Worm (Caenorhabditis elegans) whole organism, L4 larva: ENCODE measurements around the gene ZC262.2.

Experiments
- D1046.2 ChIP-seq: fragments of 200-800 bp; sonication (Bioruptor generic); IDR thresholded peaks from 2 replicates; pipeline ENCODE4 v1.3.6; 2022; ENCODE audit warnings: missing genetic modification characterization, missing compliant biosample characterization
- F26F4.8 ChIP-seq: fragments of 200-800 bp; sonication (Bioruptor generic); conservative IDR thresholded peaks from 2 replicates; pipeline ENCODE4 v1.3.6; 2022; ENCODE audit warnings: missing genetic modification characterization, missing compliant biosample characterization
- T20F7.1 ChIP-seq: fragments of 200-800 bp; sonication (Bioruptor generic); optimal IDR thresholded peaks from 2 replicates; lab custom pipeline; 2018; ENCODE audit warnings: mild to moderate bottlenecking, missing genetic modification characterization, missing compliant biosample characterization
- Y105C5A.15 ChIP-seq: fragments of 200-800 bp; sonication (Bioruptor generic); IDR thresholded peaks from 2 replicates; pipeline ENCODE4 v1.3.6; 2022; ENCODE audit warnings: missing genetic modification characterization, missing compliant biosample characterization
- Y48G9A.11 ChIP-seq: fragments of 200-800 bp; sonication (Bioruptor generic); IDR thresholded peaks from 2 replicates; pipeline ENCODE4 v1.3.6; 2022; ENCODE audit warnings: missing genetic modification reagents, missing genetic modification characterization, missing compliant biosample characterization
- Y5F2A.4 ChIP-seq: fragments of 200-800 bp; sonication (Bioruptor generic); optimal IDR thresholded peaks from 2 replicates; lab custom pipeline; 2018; ENCODE audit warnings: mild to moderate bottlenecking, missing genetic modification characterization, missing compliant biosample characterization
- Y75B8A.6 ChIP-seq: fragments of 200-800 bp; sonication (Bioruptor generic); IDR thresholded peaks from 2 replicates; pipeline ENCODE4 v1.3.6; 2022; ENCODE audit warnings: missing genetic modification reagents, missing genetic modification characterization, missing compliant biosample characterization
- ceh-28 ChIP-seq: fragments of 150-350 bp; optimal IDR thresholded peaks from 2 replicates; lab custom pipeline; 2014; ENCODE audit warnings: missing biosample characterization, missing genetic modification reagents, missing genetic modification characterization
- ceh-32 ChIP-seq: sonication (generic microtip); optimal IDR thresholded peaks from 2 replicates; lab custom pipeline; 2016; ENCODE audit warnings: mild to moderate bottlenecking, missing genetic modification characterization, missing compliant biosample characterization; ENCODE audit not compliant: poor library complexity
- ceh-62 ChIP-seq: sonication (generic microtip); optimal IDR thresholded peaks from 2 replicates; lab custom pipeline; 2017; ENCODE audit warnings: missing biosample characterization, missing genetic modification characterization
- ceh-82 ChIP-seq: sonication (generic microtip); optimal IDR thresholded peaks from 2 replicates; lab custom pipeline; 2017; ENCODE audit warnings: missing biosample characterization, missing genetic modification characterization
- cey-2 ChIP-seq: sonication (generic microtip); optimal IDR thresholded peaks from 3 replicates; lab custom pipeline; 2017; ENCODE audit warnings: missing genetic modification characterization, mild to moderate bottlenecking, missing compliant biosample characterization, antibody characterized with exemption, borderline replicate concordance; ENCODE audit not compliant: insufficient read depth
- daf-12 ChIP-seq: fragments of 150-350 bp; optimal IDR thresholded peaks from 2 replicates; lab custom pipeline; 2014; ENCODE audit warnings: missing biosample characterization, missing genetic modification reagents, missing genetic modification characterization
- daf-16 ChIP-seq, 3 experiments: sonication (generic microtip); optimal IDR thresholded peaks; 2 replicates each; lab custom pipeline; 2016 to 2017; ENCODE audit warnings: missing genetic modification characterization in 3 of 3, missing genetic modification reagents in 3 of 3, mild to moderate bottlenecking in 2 of 3, missing compliant biosample characterization in 2 of 3, missing biosample characterization in 1 of 3, moderate library complexity in 1 of 3
- dmd-8 ChIP-seq: fragments of 200-800 bp; sonication (Bioruptor generic); IDR thresholded peaks from 2 replicates; pipeline ENCODE4 v1.3.6; 2022; ENCODE audit warnings: missing genetic modification characterization, missing compliant biosample characterization
- dmd-9 ChIP-seq: fragments of 200-800 bp; sonication (Bioruptor generic); IDR thresholded peaks from 2 replicates; pipeline ENCODE4 v1.3.6; 2022; ENCODE audit warnings: missing genetic modification reagents, missing genetic modification characterization, missing compliant biosample characterization
- duxl-1 ChIP-seq: sonication (generic microtip); optimal IDR thresholded peaks from 2 replicates; lab custom pipeline; 2016; ENCODE audit warnings: mild to moderate bottlenecking, missing genetic modification characterization, moderate library complexity, missing compliant biosample characterization; ENCODE audit not compliant: poor library complexity
- dve-1 ChIP-seq: sonication (generic microtip); optimal IDR thresholded peaks from 2 replicates; lab custom pipeline; 2017; ENCODE audit warnings: antibody characterized with exemption, mild to moderate bottlenecking, missing genetic modification characterization, missing compliant biosample characterization; ENCODE audit not compliant: insufficient read depth
- fos-1 ChIP-seq: fragments of 150-350 bp; optimal IDR thresholded peaks from 2 replicates; lab custom pipeline; 2014; ENCODE audit warnings: missing biosample characterization, missing genetic modification characterization
- gei-8 ChIP-seq: fragments of 200-800 bp; sonication (Bioruptor generic); optimal IDR thresholded peaks from 2 replicates; lab custom pipeline; 2018; ENCODE audit warnings: mild to moderate bottlenecking, missing genetic modification characterization, missing compliant biosample characterization
- hif-1 ChIP-seq, 2 experiments: sonication (generic microtip); optimal IDR thresholded peaks; 2 replicates each; lab custom pipeline; 2016 to 2017; ENCODE audit warnings: missing compliant biosample characterization in 2 of 2, missing genetic modification characterization in 2 of 2, missing genetic modification reagents in 2 of 2, missing genotype in 2 of 2, mild to moderate bottlenecking in 1 of 2
- hlh-30 ChIP-seq: sonication (generic microtip); optimal IDR thresholded peaks from 2 replicates; lab custom pipeline; 2017; ENCODE audit warnings: antibody characterized with exemption, mild to moderate bottlenecking, missing genetic modification characterization, missing compliant biosample characterization; ENCODE audit not compliant: insufficient read depth
- lin-13 ChIP-seq: fragments of 150-350 bp; optimal IDR thresholded peaks from 2 replicates; lab custom pipeline; 2014; ENCODE audit warnings: missing biosample characterization, missing genetic modification reagents, missing genetic modification characterization
- lin-38 ChIP-seq: fragments of 200-800 bp; sonication (Bioruptor generic); IDR thresholded peaks from 2 replicates; pipeline ENCODE4 v1.3.6; 2022; ENCODE audit warnings: missing genetic modification reagents, missing genetic modification characterization, missing compliant biosample characterization
- lsy-2 ChIP-seq, 2 experiments: fragments of 150-350 bp in 1 of 2; sonication (generic microtip) in 1 of 2; optimal IDR thresholded peaks; 2 replicates each; lab custom pipeline; 2014 to 2017; ENCODE audit warnings: missing biosample characterization in 2 of 2, missing genetic modification characterization in 2 of 2
- madf-9 ChIP-seq: fragments of 200-800 bp; sonication (Bioruptor generic); conservative IDR thresholded peaks from 2 replicates; pipeline ENCODE4 v1.3.6; 2022; ENCODE audit warnings: missing genetic modification reagents, missing genetic modification characterization, missing compliant biosample characterization
- mes-2 ChIP-seq: sonication (generic microtip); optimal IDR thresholded peaks from 2 replicates; lab custom pipeline; 2016; ENCODE audit warnings: missing genotype, mild to moderate bottlenecking, missing genetic modification characterization, missing compliant biosample characterization; ENCODE audit not compliant: poor library complexity, severe bottlenecking
- mxl-2 ChIP-seq: fragments of 200-800 bp; sonication (Bioruptor generic); conservative IDR thresholded peaks from 2 replicates; pipeline ENCODE4 v1.3.6; 2022; ENCODE audit warnings: missing genetic modification reagents, missing genetic modification characterization, missing compliant biosample characterization
- mxl-3 ChIP-seq: fragments of 200-800 bp; sonication (Bioruptor generic); optimal IDR thresholded peaks from 2 replicates; lab custom pipeline; 2018; ENCODE audit warnings: mild to moderate bottlenecking, missing genetic modification characterization, missing compliant biosample characterization
- nhr-10 ChIP-seq: fragments of 150-350 bp; optimal IDR thresholded peaks from 2 replicates; lab custom pipeline; 2014; ENCODE audit warnings: missing biosample characterization, missing genetic modification characterization
- nhr-237 ChIP-seq: sonication (generic microtip); optimal IDR thresholded peaks from 2 replicates; lab custom pipeline; 2017; ENCODE audit warnings: missing biosample characterization, missing genetic modification characterization
- pqm-1 ChIP-seq: sonication (generic microtip); optimal IDR thresholded peaks from 2 replicates; lab custom pipeline; 2017; ENCODE audit warnings: missing biosample characterization, missing genetic modification characterization
- sdz-12 ChIP-seq: fragments of 200-800 bp; sonication (Bioruptor generic); optimal IDR thresholded peaks from 2 replicates; lab custom pipeline; 2018; ENCODE audit warnings: mild to moderate bottlenecking, missing genetic modification characterization, missing compliant biosample characterization
- set-16 ChIP-seq: fragments of 200-800 bp; sonication (Bioruptor generic); IDR thresholded peaks from 2 replicates; pipeline ENCODE4 v1.3.6; 2022; ENCODE audit warnings: missing genetic modification reagents, missing genetic modification characterization, missing compliant biosample characterization
- skn-1 ChIP-seq: fragments of 150-350 bp; optimal IDR thresholded peaks from 2 replicates; lab custom pipeline; 2014; ENCODE audit warnings: missing biosample characterization, missing genetic modification characterization
- snpc-1.2 ChIP-seq: fragments of 200-800 bp; sonication (Bioruptor generic); IDR thresholded peaks from 2 replicates; pipeline ENCODE4 v1.3.6; 2022; ENCODE audit warnings: missing genetic modification reagents, missing genetic modification characterization, missing compliant biosample characterization
- tag-97 ChIP-seq: fragments of 200-800 bp; sonication (Bioruptor generic); IDR thresholded peaks from 2 replicates; pipeline ENCODE4 v1.3.6; 2022; ENCODE audit warnings: missing genetic modification characterization, missing compliant biosample characterization
- unc-62 ChIP-seq, 3 experiments: fragments of 150-350 bp in 1 of 3; sonication (generic microtip); optimal IDR thresholded peaks in 2 of 3; peaks in 1 of 3; 1 replicate in 1 of 3; 2 replicates in 2 of 3; lab custom pipeline; 2014 to 2017; ENCODE audit warnings: missing biosample characterization in 3 of 3, missing genetic modification characterization in 3 of 3, missing genetic modification reagents in 3 of 3, missing genotype in 1 of 3
- vab-7 ChIP-seq: fragments of 200-800 bp; sonication (Bioruptor generic); IDR thresholded peaks from 2 replicates; pipeline ENCODE4 v1.3.6; 2022; ENCODE audit warnings: missing genetic modification reagents, missing genetic modification characterization, missing compliant biosample characterization
- zag-1 ChIP-seq: fragments of 150-350 bp; optimal IDR thresholded peaks from 2 replicates; lab custom pipeline; 2014; ENCODE audit warnings: missing biosample characterization, missing genetic modification characterization
- zip-11 ChIP-seq: fragments of 200-800 bp; sonication (Bioruptor generic); IDR thresholded peaks from 2 replicates; pipeline ENCODE4 v1.3.6; 2022; ENCODE audit warnings: missing genetic modification characterization, missing compliant biosample characterization
- zip-2 ChIP-seq: fragments of 150-350 bp; optimal IDR thresholded peaks from 2 replicates; lab custom pipeline; 2014; ENCODE audit warnings: missing biosample characterization, missing genetic modification characterization
- ztf-7 ChIP-seq: fragments of 150-350 bp; optimal IDR thresholded peaks from 2 replicates; lab custom pipeline; 2014; ENCODE audit warnings: missing biosample characterization, missing genetic modification characterization

Gene ZC262.2

DNA sequence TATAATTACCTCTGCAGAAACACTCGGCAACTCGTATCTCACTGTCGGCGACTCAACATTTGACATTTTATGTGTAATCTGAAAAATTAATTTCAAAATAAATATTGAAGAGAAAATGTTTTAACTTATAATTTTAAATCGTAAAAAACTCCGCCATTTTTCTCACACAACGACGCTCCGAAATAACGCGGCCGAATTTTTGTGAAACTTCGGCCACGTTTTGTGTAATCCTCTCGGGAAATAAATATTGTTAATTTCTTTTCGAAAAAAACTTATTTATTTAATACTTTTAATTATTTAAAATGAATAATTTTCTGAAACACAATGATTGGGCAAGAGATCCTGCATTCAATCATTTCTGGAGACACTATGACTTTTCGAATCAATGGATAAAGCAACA lies 24.5 kb upstream of the ZC262.2 start, which contains the start of the genes F10E9.7 and F10E9.5 (continued):
- TF ChIP-seq Y75B8A.6 (GFP tag; lab: Robert Waterston, UW) (no peak), Y48G9A.11 (GFP tag; lab: Robert Waterston, UW) (peak; percentile 99), zip-11 (GFP tag; lab: Robert Waterston, UW) (no peak), tag-97 (GFP tag; lab: Robert Waterston, UW) (0 out of 2 replicates have a peak, but pooled peaks have one; percentile 10), ceh-82 (tag; lab: Kevin White, UChicago) (no peak), ceh-62 (tag; lab: Kevin White, UChicago) (no peak), dve-1 (peak; percentile 86), zag-1 (tag; lab: Kevin White, UChicago) (no peak), fos-1 (tag; lab: Kevin White, UChicago) (no peak), zip-2 (tag; lab: Kevin White, UChicago) (no peak), nhr-10 (no peak), snpc-1.2 (GFP tag; lab: Robert Waterston, UW) (no peak)
- TF ChIP-seq, all 104 proteins: peak for 47

DNA sequence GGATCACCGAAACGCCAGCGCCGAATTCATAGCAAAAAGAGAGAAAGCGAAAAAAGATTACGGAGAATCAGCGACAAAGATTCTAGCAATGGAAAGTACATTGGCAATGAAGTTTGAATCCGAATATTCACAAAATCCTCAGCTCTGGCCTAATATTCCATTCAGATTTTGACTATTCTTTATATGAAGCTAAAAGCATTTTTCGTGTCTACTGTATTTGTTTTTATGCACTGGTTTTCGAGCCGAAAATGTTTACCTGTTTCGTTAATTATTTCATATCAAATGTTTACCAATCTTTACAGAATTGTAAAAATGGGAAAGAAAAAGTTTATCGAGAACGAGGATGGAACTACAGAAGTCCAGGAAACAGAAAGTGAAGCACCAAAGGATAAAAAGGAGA lies 23.6 kb upstream of the ZC262.2 start, which contains the start of gene F10E9.4:
F10E9.4 (plus strand) TSS at position 301 of the 400 bp plus-strand sequence.
- TF ChIP-seq zip-2 (tag; lab: Kevin White, UChicago) (no peak), lsy-2 (tag; optimal IDR thresholded peaks at IDR 0.05; lab: Kevin White, UChicago) (no peak), daf-16 (GFP tag; optimal IDR thresholded peaks at IDR 0.05; lab: Kevin White, UChicago) (no peak), daf-16 (tag; optimal IDR thresholded peaks at IDR 0.05; lab: Kevin White, UChicago) (no peak), fos-1 (tag; lab: Kevin White, UChicago) (no peak), duxl-1 (tag; lab: Kevin White, UChicago) (no peak), Y105C5A.15 (GFP tag; lab: Robert Waterston, UW) (no peak), mxl-3 (GFP tag; lab: Kevin White, UChicago) (no peak), T20F7.1 (GFP tag; lab: Kevin White, UChicago) (no peak), hif-1 (tag; optimal IDR thresholded peaks at IDR 0.05; lab: Kevin White, UChicago) (no peak), lin-13 (GFP tag; lab: Kevin White, UChicago) (no peak), ceh-32 (tag; lab: Kevin White, UChicago) (no peak), pqm-1 (tag; lab: Kevin White, UChicago) (no peak)

DNA sequence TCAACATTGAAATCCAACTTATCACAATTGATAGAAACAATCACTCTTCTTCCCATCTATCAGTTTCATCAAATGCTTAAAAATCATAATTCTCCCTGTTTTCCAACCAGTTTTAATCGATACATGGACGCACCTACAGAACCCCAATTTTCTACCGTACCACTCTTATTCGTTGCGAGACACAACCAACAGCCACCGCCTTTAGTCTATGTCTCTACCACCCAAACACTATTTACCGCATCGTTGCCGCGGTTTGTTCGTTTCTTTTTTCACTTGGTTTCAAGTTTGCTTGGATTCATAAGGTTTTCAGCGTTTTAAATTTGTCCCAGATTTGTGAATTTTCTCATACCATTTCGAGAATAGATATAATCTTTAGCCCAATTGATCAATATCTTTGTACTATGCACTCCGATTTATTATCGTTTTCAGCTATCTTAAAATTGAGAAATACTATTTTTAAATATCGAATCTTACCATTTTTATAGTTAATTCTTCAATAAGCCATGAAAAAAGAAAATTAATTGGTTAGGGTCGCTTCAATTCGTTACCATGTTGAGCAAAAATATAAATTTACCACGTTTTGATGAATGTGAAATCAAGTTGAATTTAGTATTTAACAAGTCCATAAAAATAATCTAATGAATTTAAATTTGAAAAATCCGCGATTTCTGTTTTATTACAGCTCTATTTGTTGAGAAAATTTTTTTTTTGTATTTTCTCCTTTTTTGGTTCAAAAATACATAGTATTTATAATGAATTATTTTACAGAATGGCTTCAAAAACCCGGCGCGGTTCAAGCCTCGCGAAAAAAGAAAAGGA lies 21.4 kb upstream of the ZC262.2 start, which contains the start of gene F10E9.3:
F10E9.3 (plus strand) TSS at position 769 of the 819 bp plus-strand sequence.
- no peak for TF ChIP-seq Y5F2A.4
- peak; percentile 72 for TF ChIP-seq mes-2 (tag; lab: Kevin White, UChicago)
- TF ChIP-seq dmd-8 (GFP tag; lab: Robert Waterston, UW) = no peak
- TF ChIP-seq D1046.2 (GFP tag; lab: Robert Waterston, UW) = no peak
- no peak for TF ChIP-seq ceh-28
- no peak for TF ChIP-seq madf-9 (GFP tag; lab: Robert Waterston, UW)
- no peak for TF ChIP-seq ztf-7 (tag; lab: Kevin White, UChicago)
- peak in 1 of 2 experiments; percentile 96 for TF ChIP-seq lsy-2 (tag; optimal IDR thresholded peaks at IDR 0.05; lab: Kevin White, UChicago)
- TF ChIP-seq dmd-9 = no peak
- no peak for TF ChIP-seq mxl-2 (GFP tag; lab: Robert Waterston, UW)
- no peak for TF ChIP-seq gei-8 (GFP tag; lab: Kevin White, UChicago)
- TF ChIP-seq vab-7 = no peak
- no peak for TF ChIP-seq hlh-30 (tag; lab: Kevin White, UChicago)
- peak in 1 of 2 experiments; percentile 93 for TF ChIP-seq unc-62 (GFP tag; optimal IDR thresholded peaks at IDR 0.05 in 1 of 2; lab: Kevin White, UChicago)
- no peak for TF ChIP-seq unc-62 (tag; optimal IDR thresholded peaks at IDR 0.05; lab: Kevin White, UChicago)
- no peak for TF ChIP-seq nhr-237
- no peak for TF ChIP-seq lin-38 (GFP tag; lab: Robert Waterston, UW)
- TF ChIP-seq skn-1 = no peak
- TF ChIP-seq F26F4.8 = no peak
- TF ChIP-seq Y105C5A.15 (GFP tag; lab: Robert Waterston, UW) = no peak
- TF ChIP-seq cey-2 (tag; lab: Kevin White, UChicago) = no peak
- TF ChIP-seq daf-12 (tag; lab: Kevin White, UChicago) = no peak
- no peak for TF ChIP-seq set-16 (GFP tag; lab: Robert Waterston, UW)
- TF ChIP-seq sdz-12 (GFP tag; lab: Kevin White, UChicago) = no peak
- TF ChIP-seq Y48G9A.11 (GFP tag; lab: Robert Waterston, UW) = no peak
- peak; percentile 13 for TF ChIP-seq T20F7.1 (GFP tag; lab: Kevin White, UChicago)
